Worm (Caenorhabditis elegans): ENCODE data around the gene golg-2.

DNA sequence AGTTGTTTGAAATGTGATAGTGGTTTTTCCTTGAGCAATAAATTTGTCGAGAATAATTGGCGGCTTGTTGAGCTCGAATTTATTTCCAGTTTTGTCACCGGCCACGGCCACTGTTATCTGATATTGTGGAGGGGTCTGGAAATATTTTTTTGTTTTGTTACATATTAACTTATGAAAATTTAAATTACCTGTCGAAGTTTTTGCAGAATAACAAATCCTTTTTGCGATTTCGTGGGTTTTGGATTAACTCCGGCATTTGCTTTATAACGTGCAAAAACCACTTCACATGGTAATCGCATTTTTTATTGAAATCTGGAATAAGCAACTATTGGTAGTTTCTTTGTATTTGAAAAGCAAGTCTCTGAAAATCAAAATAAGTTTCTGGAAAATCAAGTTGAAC lies 3.8 kb downstream of the golg-2 start, which contains the start of gene lrr-1:
- TF ChIP-seq W03F9.2 (tag; optimal IDR thresholded peaks at IDR 0.05) (no peak), him-1 (tag; optimal IDR thresholded peaks at IDR 0.05) (no peak), dao-5 (tag; optimal IDR thresholded peaks at IDR 0.05) (no peak)
